Fruit fly (Drosophila melanogaster) whole organism, embryonic: ENCODE measurements around the gene CG14984.
A peak's percentile ranks its signal among the peaks of the same experiment; 100 is the strongest.

Experiments
- BEAF-32 ChIP-seq: fragments of 200-800 bp; sonication (Bioruptor generic); optimal IDR thresholded peaks from 3 replicates; lab custom pipeline; 2017; ENCODE audit warnings: missing biosample characterization, missing genetic modification characterization, mild to moderate bottlenecking, moderate library complexity, missing genetic modification reagents
- CG10147 ChIP-seq: fragments of 200-800 bp; sonication (Bioruptor generic); optimal IDR thresholded peaks from 2 replicates; lab custom pipeline; 2019; ENCODE audit warnings: missing biosample characterization, mild to moderate bottlenecking, missing genetic modification characterization, moderate library complexity
- CG13296 ChIP-seq: fragments of 200-800 bp; sonication (Bioruptor generic); optimal IDR thresholded peaks from 3 replicates; lab custom pipeline; 2018; ENCODE audit warnings: missing biosample characterization, mild to moderate bottlenecking, missing genetic modification characterization
- CG13894 ChIP-seq: fragments of 200-800 bp; sonication (Bioruptor generic); optimal IDR thresholded peaks from 3 replicates; lab custom pipeline; 2018; ENCODE audit warnings: missing biosample characterization, mild to moderate bottlenecking, missing genetic modification characterization, moderate library complexity
- CG14441 ChIP-seq: fragments of 200-800 bp; sonication (Bioruptor generic); IDR thresholded peaks from 2 replicates; pipeline ENCODE4 v1.3.6; 2022; ENCODE audit warnings: missing biosample characterization, missing genetic modification characterization
- CG1602 ChIP-seq: fragments of 200-800 bp; sonication (Bioruptor generic); optimal IDR thresholded peaks from 3 replicates; lab custom pipeline; 2016; ENCODE audit warnings: missing biosample characterization, missing genetic modification characterization
- CG16779 ChIP-seq: fragments of 200-800 bp; sonication (Bioruptor generic); IDR thresholded peaks from 2 replicates; pipeline ENCODE4 v1.3.6; 2022; ENCODE audit warnings: missing biosample characterization, missing genetic modification characterization
- CG16815 ChIP-seq: fragments of 200-800 bp; sonication (Bioruptor generic); optimal IDR thresholded peaks from 3 replicates; lab custom pipeline; 2017; ENCODE audit warnings: missing biosample characterization, mild to moderate bottlenecking, missing genetic modification characterization
- CG17186 ChIP-seq: fragments of 200-800 bp; sonication (Bioruptor generic); optimal IDR thresholded peaks from 3 replicates; lab custom pipeline; 2017; ENCODE audit warnings: missing biosample characterization, missing genetic modification reagents, missing genetic modification characterization
- CG18599 ChIP-seq: fragments of 200-800 bp; sonication (Bioruptor generic); optimal IDR thresholded peaks from 3 replicates; lab custom pipeline; 2017; ENCODE audit warnings: missing biosample characterization, missing genetic modification characterization, mild to moderate bottlenecking, moderate library complexity, missing genetic modification reagents
- CG34224 ChIP-seq: fragments of 200-800 bp; sonication (Bioruptor generic); IDR thresholded peaks from 3 replicates; pipeline ENCODE4 v1.3.6; 2022; ENCODE audit warnings: missing biosample characterization, missing genetic modification characterization; ENCODE audit not compliant: partially characterized antibody
- CG4404 ChIP-seq: fragments of 200-800 bp; sonication (Bioruptor generic); IDR thresholded peaks from 2 replicates; pipeline ENCODE4 v1.3.6; 2022; ENCODE audit warnings: missing biosample characterization, missing genetic modification characterization
- CG7963 ChIP-seq: fragments of 200-800 bp; sonication (Bioruptor generic); IDR thresholded peaks from 3 replicates; pipeline ENCODE4 v1.3.6; 2022; ENCODE audit warnings: missing biosample characterization, missing genetic modification characterization; ENCODE audit not compliant: partially characterized antibody
- CG8281 ChIP-seq: fragments of 200-800 bp; sonication (Bioruptor generic); optimal IDR thresholded peaks from 2 replicates; lab custom pipeline; 2018; ENCODE audit warnings: missing biosample characterization, mild to moderate bottlenecking, missing genetic modification characterization, moderate library complexity
- CG8924 ChIP-seq: fragments of 200-800 bp; optimal IDR thresholded peaks from 3 replicates; lab custom pipeline; 2019; ENCODE audit warnings: missing biosample characterization, mild to moderate bottlenecking, missing genetic modification characterization, moderate library complexity
- CG9437 ChIP-seq: fragments of 200-800 bp; sonication (Bioruptor generic); optimal IDR thresholded peaks from 2 replicates; lab custom pipeline; 2018; ENCODE audit warnings: missing biosample characterization, mild to moderate bottlenecking, missing genetic modification characterization
- CkIIα-i1 ChIP-seq: fragments of 200-800 bp; sonication (Bioruptor generic); IDR thresholded peaks from 2 replicates; pipeline ENCODE4 v1.3.6; 2022; ENCODE audit warnings: missing biosample characterization, missing genetic modification characterization
- D19B ChIP-seq: fragments of 200-800 bp; sonication (Bioruptor generic); optimal IDR thresholded peaks from 2 replicates; lab custom pipeline; 2017; ENCODE audit warnings: missing biosample characterization, mild to moderate bottlenecking, missing genetic modification characterization
- Dref ChIP-seq: fragments of 200-800 bp; sonication (Bioruptor generic); IDR thresholded peaks from 2 replicates; pipeline ENCODE4 v1.3.6; 2022; ENCODE audit warnings: missing biosample characterization, missing genetic modification characterization
- HLH4C ChIP-seq: fragments of 200-800 bp; sonication (Bioruptor generic); IDR thresholded peaks from 3 replicates; pipeline ENCODE4 v1.3.6; 2022; ENCODE audit warnings: missing biosample characterization, missing genetic modification characterization; ENCODE audit not compliant: partially characterized antibody
- HmgZ ChIP-seq: fragments of 200-800 bp; sonication (Bioruptor generic); optimal IDR thresholded peaks from 2 replicates; lab custom pipeline; 2018; ENCODE audit warnings: missing biosample characterization, mild to moderate bottlenecking, missing genetic modification characterization
- Hr51 ChIP-seq, 2 experiments: fragments of 200-800 bp; sonication (Bioruptor generic); optimal IDR thresholded peaks; 2 replicates in 1 of 2; 3 replicates in 1 of 2; lab custom pipeline; 2016 to 2018; ENCODE audit warnings: missing biosample characterization in 2 of 2, missing genetic modification characterization in 2 of 2, mild to moderate bottlenecking in 1 of 2, moderate library complexity in 1 of 2
- Lpt ChIP-seq: fragments of >200 bp; optimal IDR thresholded peaks from 2 replicates; lab custom pipeline; 2018; ENCODE audit warnings: missing biosample characterization, missing genetic modification characterization
- MBD-R2 ChIP-seq: fragments of 200-800 bp; sonication (Bioruptor generic); IDR thresholded peaks from 2 replicates; pipeline ENCODE4 v1.3.6; 2022; ENCODE audit warnings: missing biosample characterization, missing genetic modification characterization
- Med ChIP-seq: fragments of 200-800 bp; sonication (Bioruptor generic); peaks from one replicate; lab custom pipeline; 2016; ENCODE audit warnings: missing biosample characterization, missing genetic modification characterization, mild to moderate bottlenecking, inconsistent platforms, moderate library complexity
- Meics ChIP-seq: fragments of 200-800 bp; sonication (Bioruptor generic); optimal IDR thresholded peaks from 2 replicates; lab custom pipeline; 2017; ENCODE audit warnings: missing biosample characterization, mild to moderate bottlenecking, missing genetic modification characterization
- Scr ChIP-seq: fragments of 200-800 bp; sonication (Bioruptor generic); IDR thresholded peaks from 2 replicates; pipeline ENCODE4 v1.3.6; 2022; ENCODE audit warnings: missing biosample characterization, missing genetic modification characterization; ENCODE audit not compliant: partially characterized antibody
- Sox100B ChIP-seq: fragments of 200-800 bp; sonication (Bioruptor generic); optimal IDR thresholded peaks from 3 replicates; lab custom pipeline; 2018; ENCODE audit warnings: missing biosample characterization, mild to moderate bottlenecking, missing genetic modification characterization
- al ChIP-seq: fragments of 200-800 bp; sonication (Bioruptor generic); IDR thresholded peaks from 2 replicates; pipeline ENCODE4 v1.3.6; 2022; ENCODE audit warnings: missing biosample characterization, missing genetic modification characterization
- chinmo ChIP-seq: fragments of 200-800 bp; sonication (Bioruptor generic); IDR thresholded peaks from 4 replicates; pipeline ENCODE4 v1.3.6; 2022; ENCODE audit warnings: missing biosample characterization, missing genetic modification characterization; ENCODE audit not compliant: partially characterized antibody
- gfzf ChIP-seq: fragments of 200-800 bp; sonication (Bioruptor generic); optimal IDR thresholded peaks from 2 replicates; lab custom pipeline; 2016; ENCODE audit warnings: missing biosample characterization, mild to moderate bottlenecking, missing genetic modification characterization, moderate library complexity
- hb ChIP-seq: fragments of 200-800 bp; sonication (Bioruptor generic); IDR thresholded peaks from 3 replicates; pipeline ENCODE4 v1.3.6; 2022; ENCODE audit warnings: missing biosample characterization, missing genetic modification characterization; ENCODE audit not compliant: partially characterized antibody
- kay ChIP-seq: fragments of 200-800 bp; sonication (Bioruptor generic); optimal IDR thresholded peaks from 2 replicates; lab custom pipeline; 2016; ENCODE audit warnings: missing biosample characterization, missing genetic modification characterization
- lbe ChIP-seq: fragments of 200-800 bp; sonication (Bioruptor generic); optimal IDR thresholded peaks from 2 replicates; lab custom pipeline; 2016; ENCODE audit warnings: missing biosample characterization, mild to moderate bottlenecking, missing genetic modification characterization
- lilli ChIP-seq: fragments of 200-800 bp; sonication (Bioruptor generic); optimal IDR thresholded peaks from 3 replicates; lab custom pipeline; 2016; ENCODE audit warnings: missing biosample characterization, missing genetic modification characterization
- lmd ChIP-seq: fragments of 200-800 bp; sonication (Bioruptor generic); IDR thresholded peaks from 2 replicates; pipeline ENCODE4 v1.3.6; 2022; ENCODE audit warnings: missing biosample characterization, missing genetic modification characterization
- lov ChIP-seq, 2 experiments: fragments of 200-800 bp in 1 of 2; fragments of >200 bp in 1 of 2; sonication (Bioruptor generic) in 1 of 2; IDR thresholded peaks in 1 of 2; optimal IDR thresholded peaks in 1 of 2; 2 replicates in 1 of 2; 3 replicates in 1 of 2; pipeline versions ENCODE4 v1.3.6 to Lab custom; 2017 to 2022; ENCODE audit warnings: missing biosample characterization in 1 of 2, missing genetic modification characterization in 1 of 2
- prd ChIP-seq, 3 experiments: fragments of >200 bp in 2 of 3; fragments of 200-800 bp in 1 of 3; sonication (Bioruptor generic) in 1 of 3; optimal IDR thresholded peaks in 2 of 3; IDR thresholded peaks in 1 of 3; 2 replicates in 2 of 3; 3 replicates in 1 of 3; pipeline versions ENCODE4 v1.3.6 to Lab custom; 2017 to 2022; ENCODE audit warnings: missing biosample characterization in 1 of 3, missing genetic modification characterization in 1 of 3
- pzg ChIP-seq: fragments of 200-800 bp; sonication (Bioruptor generic); optimal IDR thresholded peaks from 3 replicates; lab custom pipeline; 2018; ENCODE audit warnings: missing biosample characterization, mild to moderate bottlenecking, missing genetic modification characterization, moderate library complexity
- sim ChIP-seq: fragments of 200-800 bp; sonication (Bioruptor generic); IDR thresholded peaks from 2 replicates; pipeline ENCODE4 v1.3.6; 2022; ENCODE audit warnings: missing biosample characterization, missing genetic modification characterization
- slou ChIP-seq: fragments of 200-800 bp; sonication (Bioruptor generic); optimal IDR thresholded peaks from 3 replicates; lab custom pipeline; 2016; ENCODE audit warnings: missing biosample characterization, missing genetic modification characterization
- tgo ChIP-seq: fragments of 200-800 bp; sonication (Bioruptor generic); IDR thresholded peaks from 3 replicates; pipeline ENCODE4 v1.3.6; 2022; ENCODE audit warnings: missing biosample characterization, missing genetic modification characterization
- tna ChIP-seq: fragments of 200-800 bp; sonication (Bioruptor generic); IDR thresholded peaks from 2 replicates; pipeline ENCODE4 v1.3.6; 2022; ENCODE audit warnings: missing biosample characterization, missing genetic modification characterization; ENCODE audit not compliant: partially characterized antibody
- unc-4 ChIP-seq: fragments of 200-800 bp; sonication (Bioruptor generic); IDR thresholded peaks from 2 replicates; pipeline ENCODE4 v1.3.6; 2022; ENCODE audit warnings: missing biosample characterization, missing genetic modification characterization; ENCODE audit not compliant: partially characterized antibody
- vvl ChIP-seq: fragments of 200-800 bp; sonication (Bioruptor generic); IDR thresholded peaks from 2 replicates; pipeline ENCODE4 v1.3.6; 2022; ENCODE audit warnings: missing biosample characterization, missing genetic modification characterization
- zfh1 ChIP-seq: fragments of 200-800 bp; sonication (Bioruptor generic); IDR thresholded peaks from 3 replicates; pipeline ENCODE4 v1.3.6; 2022; ENCODE audit warnings: missing biosample characterization, missing genetic modification characterization

Gene CG14984

DNA sequence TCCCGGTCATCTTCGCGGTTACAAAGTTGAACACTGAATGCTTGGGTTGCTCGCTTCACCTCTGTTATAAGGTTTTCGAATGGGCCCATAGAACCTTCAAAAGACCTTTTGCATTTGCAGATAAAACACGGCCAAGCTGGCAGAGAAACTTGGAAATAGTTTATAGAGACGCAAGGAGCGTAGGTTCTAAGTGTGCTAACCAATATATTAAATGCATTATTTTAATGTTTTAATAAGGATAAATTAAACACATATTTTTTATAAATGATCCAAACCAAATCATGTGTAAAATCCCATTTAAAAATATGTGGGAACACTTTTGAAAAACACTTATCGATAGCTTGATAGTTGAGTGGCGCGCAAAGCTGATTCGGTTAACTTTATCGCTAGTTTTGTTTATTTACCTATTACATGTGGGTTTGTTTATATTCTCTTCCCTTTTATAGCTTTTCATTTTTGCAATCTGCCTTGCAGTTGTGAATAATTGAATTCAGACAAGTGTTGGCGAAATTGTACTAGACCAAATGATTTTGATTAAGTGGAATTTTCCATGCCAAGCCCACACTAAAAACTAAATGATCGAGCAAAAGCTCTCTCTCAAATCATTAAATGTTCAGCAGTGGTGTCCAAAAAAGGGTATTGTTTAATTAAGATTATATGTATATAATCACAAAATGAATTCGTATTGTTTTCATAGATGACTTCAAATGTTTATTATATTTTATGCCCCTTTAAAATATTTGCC lies 12.1 kb downstream of the CG14984 start, which contains the start of gene CG12766 (continued):
- TF ChIP-seq CG8924 (tag; lab: Kevin White, UChicago) (no peak), CG13894 (no peak), CG16815 (GFP tag; lab: Kevin White, UChicago) (no peak), lbe (no peak), Scr (GFP tag; lab: Robert Waterston, UW) (peak; percentile 64), gfzf (GFP tag; lab: Kevin White, UChicago) (peak; percentile 35), BEAF-32 (GFP tag; lab: Kevin White, UChicago) (peak; percentile 4), zfh1 (GFP tag; lab: Robert Waterston, UW) (0 out of 3 replicates have a peak, but pooled peaks have one; percentile 26), Meics (GFP tag; lab: Kevin White, UChicago) (peak; percentile 16), tgo (GFP tag; lab: Robert Waterston, UW) (peak; percentile 23; the same call in 1 of the 3 replicates), MBD-R2 (peak; percentile 23; the same call in 1 of the 2 replicates), Lpt (GFP tag; lab: Kevin White, UChicago) (no peak), D19B (no peak), HmgZ (tag; lab: Kevin White, UChicago) (peak; percentile 15), prd (optimal IDR thresholded peaks at IDR 0.05; lab: Kevin White, UChicago) (no peak), prd (GFP tag; IDR thresholded peaks at IDR 0.05; lab: Robert Waterston, UW) (0 out of 3 replicates have a peak, but pooled peaks have one; percentile 5), CG16779 (GFP tag; lab: Robert Waterston, UW) (no peak), CG34224 (GFP tag; lab: Robert Waterston, UW) (peak; percentile 75), lov (optimal IDR thresholded peaks at IDR 0.05; lab: Kevin White, UChicago) (no peak), lov (GFP tag; IDR thresholded peaks at IDR 0.05; lab: Robert Waterston, UW) (no peak), CG13296 (peak; percentile 5), vvl (0 out of 2 replicates have a peak, but pooled peaks have one; percentile 5), CG7963 (GFP tag; lab: Robert Waterston, UW) (peak; percentile 55; the same call in 1 of the 3 replicates), al (GFP tag; lab: Robert Waterston, UW) (no peak), lmd (GFP tag; lab: Robert Waterston, UW) (no peak), Hr51 (GFP tag; optimal IDR thresholded peaks at IDR 0.05; lab: Kevin White, UChicago) (peak in 1 of 2 experiments; percentile 0), slou (GFP tag; lab: Kevin White, UChicago) (no peak), tna (GFP tag; lab: Robert Waterston, UW) (peak; percentile 71), CG10147 (GFP tag; lab: Kevin White, UChicago) (peak; percentile 11), Dref (GFP tag; lab: Robert Waterston, UW) (peak; percentile 48), CG8281 (tag; lab: Kevin White, UChicago) (no peak), CG18599 (peak; percentile 44), Sox100B (GFP tag; lab: Kevin White, UChicago) (no peak), unc-4 (0 out of 2 replicates have a peak, but pooled peaks have one; percentile 43), pzg (peak; percentile 7), CkIIα-i1 (GFP tag; lab: Robert Waterston, UW) (no peak), CG17186 (GFP tag; lab: Kevin White, UChicago) (no peak), hb (GFP tag; lab: Robert Waterston, UW) (peak; percentile 55; the same call in 1 of the 3 replicates), HLH4C (GFP tag; lab: Robert Waterston, UW) (peak; percentile 78), CG14441 (GFP tag; lab: Robert Waterston, UW) (0 out of 2 replicates have a peak, but pooled peaks have one; percentile 6), kay (GFP tag; lab: Kevin White, UChicago) (no peak), CG1602 (GFP tag; lab: Kevin White, UChicago) (no peak), CG9437 (GFP tag; lab: Kevin White, UChicago) (no peak), lilli (no peak), chinmo (GFP tag; lab: Robert Waterston, UW) (peak; percentile 74; the same call in 2 of the 4 replicates), CG4404 (GFP tag; lab: Robert Waterston, UW) (no peak), Med (GFP tag; lab: Kevin White, UChicago) (peak; percentile 22), sim (no peak)
